Worm (Caenorhabditis elegans) whole organism, L3 larva: ENCODE results near the gene cya-1.
A peak's percentile ranks its signal among the peaks of the same experiment; 100 is the strongest.

Experiments used
- R02D3.7 ChIP-seq: fragments of 150-350 bp; optimal IDR thresholded peaks from 2 replicates; lab custom pipeline; 2014; ENCODE audit warnings: missing biosample characterization, missing genetic modification characterization
- ZK546.5 ChIP-seq: sonication (generic microtip); optimal IDR thresholded peaks from 2 replicates; lab custom pipeline; 2017; ENCODE audit warnings: missing biosample characterization, missing genetic modification characterization
- aly-2 ChIP-seq: fragments of 150-350 bp; optimal IDR thresholded peaks from 2 replicates; lab custom pipeline; 2014; ENCODE audit warnings: missing biosample characterization, missing genetic modification characterization
- ama-1 ChIP-seq: fragments of 150-350 bp; optimal IDR thresholded peaks from 2 replicates; lab custom pipeline; 2018
- ceh-16 ChIP-seq: sonication (generic microtip); optimal IDR thresholded peaks from 2 replicates; lab custom pipeline; 2017; ENCODE audit warnings: missing biosample characterization, missing genetic modification characterization
- ceh-28 ChIP-seq: fragments of 150-350 bp; optimal IDR thresholded peaks from 2 replicates; lab custom pipeline; 2014; ENCODE audit warnings: missing biosample characterization, missing genetic modification reagents, missing genetic modification characterization
- ceh-82 ChIP-seq: fragments of 150-350 bp; optimal IDR thresholded peaks from 2 replicates; lab custom pipeline; 2014; ENCODE audit warnings: missing biosample characterization, missing genetic modification characterization
- ceh-9 ChIP-seq: sonication (generic microtip); optimal IDR thresholded peaks from 2 replicates; lab custom pipeline; 2018; ENCODE audit warnings: missing biosample characterization, missing genetic modification characterization
- daf-12 ChIP-seq: fragments of 150-350 bp; optimal IDR thresholded peaks from 2 replicates; lab custom pipeline; 2014; ENCODE audit warnings: missing biosample characterization, missing genetic modification reagents, missing genetic modification characterization
- egl-27 ChIP-seq: sonication (generic microtip); optimal IDR thresholded peaks from 4 replicates; lab custom pipeline; 2017; ENCODE audit warnings: missing biosample characterization, missing genetic modification reagents, missing genetic modification characterization
- egl-5 ChIP-seq: fragments of 150-350 bp; optimal IDR thresholded peaks from 2 replicates; lab custom pipeline; 2017; ENCODE audit warnings: missing biosample characterization, missing genetic modification reagents, missing genetic modification characterization, inconsistent platforms
- elt-1 ChIP-seq: fragments of 150-350 bp; optimal IDR thresholded peaks from 2 replicates; lab custom pipeline; 2014; ENCODE audit warnings: missing biosample characterization, missing genetic modification characterization
- elt-2 ChIP-seq: sonication (generic microtip); optimal IDR thresholded peaks from 2 replicates; lab custom pipeline; 2016; ENCODE audit warnings: missing genetic modification reagents, mild to moderate bottlenecking, missing genetic modification characterization, missing compliant biosample characterization
- elt-3 ChIP-seq, 3 experiments: fragments of 150-350 bp in 1 of 3; sonication (generic microtip) in 2 of 3; optimal IDR thresholded peaks; 2 replicates in 2 of 3; 4 replicates in 1 of 3; lab custom pipeline; 2014 to 2017; ENCODE audit warnings: missing biosample characterization in 3 of 3, missing genetic modification characterization in 3 of 3
- eor-1 ChIP-seq, 2 experiments: fragments of 150-350 bp; optimal IDR thresholded peaks; 2 replicates each; lab custom pipeline; 2014 to 2018; ENCODE audit warnings: missing biosample characterization in 2 of 2, missing genetic modification characterization in 2 of 2
- fkh-10 ChIP-seq: sonication (generic microtip); optimal IDR thresholded peaks from 2 replicates; lab custom pipeline; 2017; ENCODE audit warnings: missing biosample characterization, missing genetic modification reagents, missing genetic modification characterization
- fkh-2 ChIP-seq: fragments of 150-350 bp; optimal IDR thresholded peaks from 2 replicates; lab custom pipeline; 2014; ENCODE audit warnings: missing biosample characterization, missing genetic modification reagents, missing genetic modification characterization
- fos-1 ChIP-seq: fragments of 150-350 bp; optimal IDR thresholded peaks from 2 replicates; lab custom pipeline; 2014; ENCODE audit warnings: missing biosample characterization, missing genetic modification characterization
- hmg-11 ChIP-seq: sonication (generic microtip); optimal IDR thresholded peaks from 2 replicates; lab custom pipeline; 2016; ENCODE audit warnings: missing genetic modification characterization, missing compliant biosample characterization
- jun-1 ChIP-seq: fragments of 150-350 bp; optimal IDR thresholded peaks from 2 replicates; lab custom pipeline; 2014; ENCODE audit warnings: missing biosample characterization, missing genetic modification reagents, missing genetic modification characterization
- lin-15B ChIP-seq: fragments of 150-350 bp; optimal IDR thresholded peaks from 2 replicates; lab custom pipeline; 2014; ENCODE audit warnings: missing biosample characterization, missing genetic modification characterization
- lin-39 ChIP-seq: fragments of 150-350 bp; optimal IDR thresholded peaks from 2 replicates; lab custom pipeline; 2018; ENCODE audit warnings: missing biosample characterization, missing genetic modification reagents, missing genetic modification characterization
- lsy-12 ChIP-seq: sonication (generic microtip); optimal IDR thresholded peaks from 2 replicates; lab custom pipeline; 2016; ENCODE audit warnings: mild to moderate bottlenecking, missing genetic modification characterization, missing compliant biosample characterization
- mdl-1 ChIP-seq: fragments of 150-350 bp; optimal IDR thresholded peaks from 2 replicates; lab custom pipeline; 2014; ENCODE audit warnings: missing biosample characterization, missing genetic modification characterization
- mml-1 ChIP-seq: fragments of 150-350 bp; sonication (generic microtip); optimal IDR thresholded peaks from 3 replicates; lab custom pipeline; 2014; ENCODE audit warnings: missing biosample characterization, missing genetic modification characterization
- nfya-1 ChIP-seq: sonication (generic microtip); optimal IDR thresholded peaks from 2 replicates; lab custom pipeline; 2017; ENCODE audit warnings: missing genetic modification characterization, mild to moderate bottlenecking, missing compliant biosample characterization, antibody characterized with exemption, moderate library complexity; ENCODE audit not compliant: insufficient read depth
- nhr-11 ChIP-seq: fragments of 150-350 bp; optimal IDR thresholded peaks from 2 replicates; lab custom pipeline; 2014; ENCODE audit warnings: missing biosample characterization, missing genetic modification characterization
- nhr-12 ChIP-seq: fragments of 150-350 bp; optimal IDR thresholded peaks from 2 replicates; lab custom pipeline; 2014; ENCODE audit warnings: missing biosample characterization, missing genetic modification characterization
- nhr-23 ChIP-seq: fragments of 150-350 bp; optimal IDR thresholded peaks from 2 replicates; lab custom pipeline; 2014; ENCODE audit warnings: missing biosample characterization, missing genetic modification reagents, missing genetic modification characterization
- nhr-237 ChIP-seq: fragments of 150-350 bp; optimal IDR thresholded peaks from 2 replicates; lab custom pipeline; 2014; ENCODE audit warnings: missing biosample characterization, missing genetic modification characterization
- nhr-25 ChIP-seq: sonication (generic microtip); optimal IDR thresholded peaks from 2 replicates; lab custom pipeline; 2017; ENCODE audit warnings: missing biosample characterization, missing genetic modification characterization
- nhr-28 ChIP-seq: fragments of 150-350 bp; optimal IDR thresholded peaks from 2 replicates; lab custom pipeline; 2014; ENCODE audit warnings: missing biosample characterization, missing genetic modification characterization
- nhr-43 ChIP-seq: sonication (generic microtip); optimal IDR thresholded peaks from 2 replicates; lab custom pipeline; 2016; ENCODE audit warnings: mild to moderate bottlenecking, missing genetic modification characterization, missing compliant biosample characterization; ENCODE audit not compliant: poor library complexity, severe bottlenecking
- nhr-67 ChIP-seq: fragments of 150-350 bp; optimal IDR thresholded peaks from 2 replicates; lab custom pipeline; 2014; ENCODE audit warnings: missing biosample characterization, missing genetic modification characterization
- nhr-76 ChIP-seq: fragments of 150-350 bp; sonication (generic microtip); optimal IDR thresholded peaks from 5 replicates; lab custom pipeline; 2014; ENCODE audit warnings: missing biosample characterization, missing genetic modification characterization
- nhr-77 ChIP-seq: fragments of 150-350 bp; optimal IDR thresholded peaks from 2 replicates; lab custom pipeline; 2014; ENCODE audit warnings: missing biosample characterization, missing genetic modification characterization
- pha-4 ChIP-seq: fragments of 150-350 bp; optimal IDR thresholded peaks from 2 replicates; lab custom pipeline; 2014; ENCODE audit warnings: missing biosample characterization, missing genetic modification reagents, missing genetic modification characterization
- pqm-1 ChIP-seq: fragments of 150-350 bp; optimal IDR thresholded peaks from 2 replicates; lab custom pipeline; 2017; ENCODE audit warnings: missing biosample characterization, missing genetic modification characterization, inconsistent platforms
- sea-2 ChIP-seq: fragments of 150-350 bp; sonication (generic microtip); optimal IDR thresholded peaks from 4 replicates; lab custom pipeline; 2014; ENCODE audit warnings: missing biosample characterization, missing genetic modification reagents, missing genetic modification characterization
- skn-1 ChIP-seq: fragments of 150-350 bp; optimal IDR thresholded peaks from 2 replicates; lab custom pipeline; 2014; ENCODE audit warnings: missing biosample characterization, missing genetic modification characterization
- snpc-4 ChIP-seq: fragments of 150-350 bp; optimal IDR thresholded peaks from 2 replicates; lab custom pipeline; 2014; ENCODE audit warnings: missing biosample characterization, missing genetic modification characterization
- tbx-2 ChIP-seq: sonication (generic microtip); optimal IDR thresholded peaks from 2 replicates; lab custom pipeline; 2016; ENCODE audit warnings: mild to moderate bottlenecking, missing genetic modification characterization, missing compliant biosample characterization
- unc-39 ChIP-seq: sonication (generic microtip); optimal IDR thresholded peaks from 4 replicates; lab custom pipeline; 2017; ENCODE audit warnings: missing biosample characterization, missing genetic modification characterization
- unc-62 ChIP-seq: fragments of 150-350 bp; sonication (generic microtip); optimal IDR thresholded peaks from 4 replicates; lab custom pipeline; 2014; ENCODE audit warnings: missing biosample characterization, missing genetic modification reagents, missing genetic modification characterization
- zag-1 ChIP-seq: fragments of 150-350 bp; optimal IDR thresholded peaks from 2 replicates; lab custom pipeline; 2014; ENCODE audit warnings: missing biosample characterization, missing genetic modification characterization
- ztf-11 ChIP-seq: fragments of 150-350 bp; optimal IDR thresholded peaks from 2 replicates; lab custom pipeline; 2014; ENCODE audit warnings: missing biosample characterization, missing genetic modification characterization
- ztf-4 ChIP-seq: fragments of 150-350 bp; optimal IDR thresholded peaks from 2 replicates; lab custom pipeline; 2014; ENCODE audit warnings: missing biosample characterization, missing genetic modification characterization

Gene cya-1

DNA sequence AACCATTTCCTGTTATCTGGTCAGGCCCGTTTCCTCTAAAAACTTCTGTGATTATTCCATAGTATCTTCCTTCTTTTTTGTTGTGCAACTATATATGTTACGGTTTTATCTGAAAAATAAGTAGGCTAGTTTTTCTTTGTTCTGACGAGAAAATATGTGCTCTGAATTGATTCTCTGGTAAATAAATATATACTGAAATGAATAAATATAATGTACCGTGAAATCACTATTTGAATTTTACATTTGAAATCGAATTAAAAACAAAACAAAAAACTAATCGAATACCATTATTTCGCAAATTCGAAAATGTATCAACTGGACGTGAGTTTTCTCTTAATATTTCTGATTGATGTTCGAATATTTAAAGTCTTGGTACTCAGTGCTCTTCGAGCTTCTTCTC, 21.5 kb upstream of the cya-1 start, which contains the start of gene ZK512.10:
TSS of gene ZK512.10 (plus strand) at position 301 of the 400 bp plus-strand sequence.
- no peak for TF ChIP-seq zag-1 (tag; lab: Kevin White, UChicago)
- no peak for TF ChIP-seq lin-39
- TF ChIP-seq nhr-43 (tag; lab: Kevin White, UChicago): no peak
- no peak for TF ChIP-seq jun-1
- TF ChIP-seq nhr-67 (tag; lab: Kevin White, UChicago): no peak
- no peak for TF ChIP-seq fkh-2 (tag; lab: Kevin White, UChicago)
- TF ChIP-seq aly-2 (tag; lab: Kevin White, UChicago): no peak

DNA sequence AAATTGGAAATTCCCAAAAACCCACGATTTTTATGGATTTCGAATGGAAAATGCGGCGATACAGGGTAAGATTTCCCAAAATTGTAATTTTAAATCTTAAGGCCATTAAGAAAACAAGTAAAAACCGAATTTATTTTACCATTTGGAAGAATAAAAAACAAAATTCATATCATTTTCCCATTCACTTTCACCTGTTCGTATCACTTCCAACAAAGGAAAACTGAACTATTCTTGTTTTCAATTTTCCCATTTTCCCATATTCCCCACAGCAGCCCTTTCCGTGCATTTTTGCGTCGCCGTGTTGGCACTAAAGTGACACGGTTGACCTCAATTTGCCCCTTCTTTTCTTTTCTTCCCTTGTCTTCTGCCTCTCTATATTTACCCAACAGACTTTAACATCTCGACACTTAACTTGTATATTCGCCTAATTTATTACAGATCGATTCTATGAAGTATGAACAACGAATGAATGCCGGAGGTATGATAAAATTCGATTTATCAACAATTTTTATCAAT, 16.8 kb upstream of the cya-1 start, which contains the start of gene sec-16A.1:
TSS of gene sec-16A.1 (plus strand) at position 51 of the 516 bp plus-strand sequence.
- TF ChIP-seq nhr-67 (tag; lab: Kevin White, UChicago) (no peak), nhr-77 (tag; lab: Kevin White, UChicago) (no peak), snpc-4 (no peak), nhr-237 (tag; lab: Kevin White, UChicago) (no peak), nhr-28 (no peak), ceh-82 (no peak), nhr-76 (tag; lab: Kevin White, UChicago) (no peak), hmg-11 (tag; lab: Kevin White, UChicago) (peak; percentile 11), aly-2 (tag; lab: Kevin White, UChicago) (no peak), nhr-23 (tag; lab: Kevin White, UChicago) (peak; percentile 82), lsy-12 (tag; lab: Kevin White, UChicago) (no peak), pha-4 (no peak), fos-1 (tag; lab: Kevin White, UChicago) (no peak), ceh-16 (tag; lab: Kevin White, UChicago) (no peak), zag-1 (tag; lab: Kevin White, UChicago) (no peak), nhr-11 (no peak), fkh-10 (no peak), egl-5 (tag; lab: Kevin White, UChicago) (no peak), jun-1 (no peak), ceh-28 (no peak), nhr-25 (tag; lab: Kevin White, UChicago) (peak; percentile 46), nhr-43 (tag; lab: Kevin White, UChicago) (peak; percentile 40), ama-1 (lab: Kevin White, UChicago) (no peak), ZK546.5 (tag; lab: Kevin White, UChicago) (no peak), ztf-4 (tag; lab: Kevin White, UChicago) (no peak), daf-12 (tag; lab: Kevin White, UChicago) (no peak), elt-3 (tag; optimal IDR thresholded peaks at IDR 0.05; lab: Kevin White, UChicago) (no peak), unc-62 (GFP tag; lab: Kevin White, UChicago) (no peak), lin-15B (tag; lab: Kevin White, UChicago) (no peak), elt-1 (tag; lab: Kevin White, UChicago) (no peak), eor-1 (tag; optimal IDR thresholded peaks at IDR 0.05; lab: Kevin White, UChicago) (no peak), R02D3.7 (tag; lab: Kevin White, UChicago) (no peak), fkh-2 (tag; lab: Kevin White, UChicago) (no peak), sea-2 (GFP tag; lab: Kevin White, UChicago) (no peak), tbx-2 (tag; lab: Kevin White, UChicago) (no peak), skn-1 (tag; lab: Kevin White, UChicago) (no peak), egl-27 (no peak), ceh-9 (tag; lab: Kevin White, UChicago) (no peak), mdl-1 (no peak), mml-1 (tag; lab: Kevin White, UChicago) (no peak), pqm-1 (tag; lab: Kevin White, UChicago) (no peak), nfya-1 (peak; percentile 37), ztf-11 (tag; lab: Kevin White, UChicago) (no peak), lin-39 (no peak), elt-2 (tag; lab: Kevin White, UChicago) (peak; percentile 27), nhr-12 (no peak), unc-39 (tag; lab: Kevin White, UChicago) (no peak)
